Worm (Caenorhabditis elegans) whole organism, early embryonic: ENCODE measurements around the gene mapk-15.

Source experiments
- F13C5.2 ChIP-seq: sonication (generic microtip); optimal IDR thresholded peaks from 2 replicates; lab custom pipeline; 2017; ENCODE audit warnings: mild to moderate bottlenecking, missing genetic modification characterization, inconsistent platforms, missing compliant biosample characterization
- aly-1 ChIP-seq: sonication (generic microtip); optimal IDR thresholded peaks from 2 replicates; lab custom pipeline; 2016; ENCODE audit warnings: missing genetic modification characterization, missing compliant biosample characterization
- ama-1 ChIP-seq: fragments of 150-350 bp; optimal IDR thresholded peaks from 2 replicates; lab custom pipeline; 2014
- ceh-13 ChIP-seq: fragments of 200-800 bp; sonication (Bioruptor generic); optimal IDR thresholded peaks from 2 replicates; lab custom pipeline; 2018; ENCODE audit warnings: mild to moderate bottlenecking, missing genetic modification characterization, missing compliant biosample characterization
- ceh-36 ChIP-seq: sonication (generic microtip); optimal IDR thresholded peaks from 2 replicates; lab custom pipeline; 2016; ENCODE audit warnings: missing genetic modification characterization, inconsistent platforms, missing compliant biosample characterization
- flt-1 ChIP-seq: fragments of 200-800 bp; sonication (Bioruptor generic); IDR thresholded peaks from 2 replicates; pipeline ENCODE4 v1.3.6; 2022; ENCODE audit warnings: missing genetic modification characterization, missing compliant biosample characterization
- hmbx-1 ChIP-seq: sonication (generic microtip); optimal IDR thresholded peaks from 2 replicates; lab custom pipeline; 2016; ENCODE audit warnings: mild to moderate bottlenecking, missing genetic modification characterization, missing compliant biosample characterization
- hmg-4 ChIP-seq: fragments of 200-800 bp; sonication (Bioruptor generic); optimal IDR thresholded peaks from 2 replicates; lab custom pipeline; 2018; ENCODE audit warnings: mild to moderate bottlenecking, missing genetic modification characterization, missing compliant biosample characterization
- hnd-1 ChIP-seq: sonication (generic microtip); optimal IDR thresholded peaks from 2 replicates; lab custom pipeline; 2016; ENCODE audit warnings: missing genetic modification characterization, missing compliant biosample characterization
- pes-1 ChIP-seq: fragments of 200-800 bp; sonication (Bioruptor generic); IDR thresholded peaks from 2 replicates; pipeline ENCODE4 v1.3.6; 2022; ENCODE audit warnings: missing genetic modification reagents, missing genetic modification characterization, missing compliant biosample characterization
- scrt-1 ChIP-seq: fragments of 200-800 bp; sonication (Bioruptor generic); IDR thresholded peaks from 2 replicates; pipeline ENCODE4 v1.3.6; 2022; ENCODE audit warnings: missing genetic modification characterization, missing compliant biosample characterization
- sea-1 ChIP-seq: fragments of 200-800 bp; sonication (Bioruptor generic); conservative IDR thresholded peaks from 2 replicates; pipeline ENCODE4 v1.3.6; 2022; ENCODE audit warnings: missing genetic modification characterization, missing compliant biosample characterization
- tbx-11 ChIP-seq: fragments of 200-800 bp; sonication (Bioruptor generic); IDR thresholded peaks from 2 replicates; pipeline ENCODE4 v1.3.6; 2022; ENCODE audit warnings: missing genetic modification characterization, missing compliant biosample characterization
- tbx-37 ChIP-seq: fragments of 200-800 bp; sonication (Bioruptor generic); conservative IDR thresholded peaks from 2 replicates; pipeline ENCODE4 v1.3.6; 2022; ENCODE audit warnings: missing genetic modification reagents, missing genetic modification characterization, missing compliant biosample characterization
- tra-4 ChIP-seq: sonication (generic microtip); optimal IDR thresholded peaks from 2 replicates; lab custom pipeline; 2017; ENCODE audit warnings: missing genetic modification characterization, missing compliant biosample characterization

mapk-15 gene

DNA sequence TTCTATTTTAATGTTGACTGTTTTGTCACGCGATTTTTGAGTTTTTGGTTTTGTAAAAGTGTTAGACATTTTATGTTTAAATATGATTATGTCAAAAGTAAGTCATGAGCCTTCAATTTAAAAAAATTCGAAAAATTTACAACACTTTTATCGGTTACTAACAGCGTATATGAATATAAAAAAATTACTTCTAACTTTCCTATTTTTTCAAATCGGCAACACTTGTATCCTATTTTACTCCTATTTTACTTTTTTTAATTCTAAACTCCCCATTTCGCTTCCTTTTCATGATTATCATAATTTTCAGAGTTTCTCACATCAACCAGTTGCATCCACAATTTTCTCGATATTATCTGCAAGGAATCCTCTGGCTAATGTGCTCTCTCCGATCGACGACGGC lies 50.7 kb downstream of the mapk-15 start, which contains the start of gene kin-18:
Gene kin-18 (plus strand): TSS at position 301 of the 400 bp plus-strand sequence.
- TF ChIP-seq hmbx-1 (tag; lab: Kevin White, UChicago) (no peak), tbx-37 (GFP tag; lab: Robert Waterston, UW) (no peak), pes-1 (GFP tag; lab: Robert Waterston, UW) (no peak), hnd-1 (tag; lab: Kevin White, UChicago) (no peak)

DNA sequence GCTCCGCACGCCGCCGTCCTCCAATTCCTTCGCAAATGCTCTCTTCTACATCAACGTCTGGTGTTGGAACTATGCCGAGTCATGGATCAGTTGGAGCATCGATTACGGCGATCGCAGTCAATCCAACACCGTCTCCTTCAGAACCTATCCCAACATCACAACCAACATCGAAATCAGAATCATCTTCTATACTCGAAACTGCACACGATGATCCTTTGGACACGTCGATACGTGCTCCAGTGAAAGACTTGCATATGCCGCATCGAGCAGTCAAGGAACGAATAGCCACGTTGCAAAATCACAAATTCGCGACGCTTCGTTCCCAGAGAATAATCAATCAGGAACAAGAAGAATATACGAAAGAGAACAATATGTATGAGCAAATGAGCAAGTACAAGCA lies 53.3 kb downstream of the mapk-15 start:
- TF ChIP-seq scrt-1 (GFP tag; lab: Robert Waterston, UW) (no peak), ama-1 (no peak), tbx-37 (GFP tag; lab: Robert Waterston, UW) (no peak), sea-1 (GFP tag; lab: Robert Waterston, UW) (no peak), ceh-36 (tag; lab: Kevin White, UChicago) (no peak), hmg-4 (GFP tag; lab: Kevin White, UChicago) (no peak), F13C5.2 (tag; lab: Kevin White, UChicago) (no peak), pes-1 (GFP tag; lab: Robert Waterston, UW) (no peak), hmbx-1 (tag; lab: Kevin White, UChicago) (no peak), aly-1 (no peak), tra-4 (no peak), ceh-13 (GFP tag; lab: Kevin White, UChicago) (no peak), flt-1 (GFP tag; lab: Robert Waterston, UW) (no peak), tbx-11 (GFP tag; lab: Robert Waterston, UW) (no peak)
